Fruit fly (Drosophila melanogaster) whole organism, embryonic: ENCODE measurements around the gene Sec23.

Experiments used
- CG10267 ChIP-seq: fragments of 200-800 bp; sonication (Bioruptor generic); optimal IDR thresholded peaks from 2 replicates; lab custom pipeline; 2018; ENCODE audit warnings: missing biosample characterization, mild to moderate bottlenecking, missing genetic modification characterization, moderate library complexity
- CG10366 ChIP-seq: fragments of 200-800 bp; sonication (Bioruptor generic); IDR thresholded peaks from 2 replicates; pipeline ENCODE4 v1.3.6; 2022; ENCODE audit warnings: missing biosample characterization, missing genetic modification characterization
- CG10431 ChIP-seq: fragments of 200-800 bp; sonication (Bioruptor generic); optimal IDR thresholded peaks from 3 replicates; lab custom pipeline; 2018; ENCODE audit warnings: missing biosample characterization, mild to moderate bottlenecking, missing genetic modification characterization
- CG11085 ChIP-seq: fragments of 200-800 bp; sonication (Bioruptor generic); IDR thresholded peaks from 2 replicates; pipeline ENCODE4 v1.3.6; 2022; ENCODE audit warnings: missing biosample characterization, missing genetic modification characterization
- CG11456 ChIP-seq: fragments of 200-800 bp; sonication (Bioruptor generic); IDR thresholded peaks from 3 replicates; pipeline ENCODE4 v1.3.6; 2022; ENCODE audit warnings: missing biosample characterization, missing genetic modification characterization
- CG1233 ChIP-seq: fragments of 200-800 bp; sonication (Bioruptor generic); optimal IDR thresholded peaks from 4 replicates; lab custom pipeline; 2018; ENCODE audit warnings: missing biosample characterization, mild to moderate bottlenecking, missing genetic modification characterization
- CG14710 ChIP-seq: fragments of 200-800 bp; sonication (Bioruptor generic); optimal IDR thresholded peaks from 3 replicates; lab custom pipeline; 2019; ENCODE audit warnings: missing biosample characterization, mild to moderate bottlenecking, missing genetic modification characterization, moderate library complexity
- CG15073 ChIP-seq: fragments of 200-800 bp; sonication (Bioruptor generic); optimal IDR thresholded peaks from 2 replicates; lab custom pipeline; 2016; ENCODE audit warnings: missing biosample characterization, missing genetic modification characterization
- CG15696 ChIP-seq: fragments of 200-800 bp; sonication (Bioruptor generic); optimal IDR thresholded peaks from 2 replicates; lab custom pipeline; 2019; ENCODE audit warnings: missing biosample characterization, mild to moderate bottlenecking, missing genetic modification characterization, moderate library complexity
- CG2678 ChIP-seq: fragments of 200-800 bp; sonication (Bioruptor generic); optimal IDR thresholded peaks from 3 replicates; lab custom pipeline; 2019; ENCODE audit warnings: missing biosample characterization, mild to moderate bottlenecking, missing genetic modification characterization, moderate library complexity
- CG32767 ChIP-seq: fragments of 200-800 bp; sonication (Bioruptor generic); IDR thresholded peaks from 2 replicates; pipeline ENCODE4 v1.3.6; 2022; ENCODE audit warnings: missing biosample characterization, missing genetic modification characterization
- CG33557 ChIP-seq: fragments of 200-800 bp; sonication (Bioruptor generic); optimal IDR thresholded peaks from 2 replicates; lab custom pipeline; 2019; ENCODE audit warnings: missing biosample characterization, mild to moderate bottlenecking, missing genetic modification characterization, moderate library complexity
- CG3995 ChIP-seq: fragments of 200-800 bp; sonication (Bioruptor generic); optimal IDR thresholded peaks from 3 replicates; lab custom pipeline; 2016; ENCODE audit warnings: missing biosample characterization, missing genetic modification characterization
- CG4360 ChIP-seq: fragments of 200-800 bp; sonication (Bioruptor generic); IDR thresholded peaks from 2 replicates; pipeline ENCODE4 v1.3.6; 2022; ENCODE audit warnings: missing biosample characterization, missing genetic modification characterization
- CG43689 ChIP-seq: fragments of 200-800 bp; sonication (Bioruptor generic); IDR thresholded peaks from 2 replicates; pipeline ENCODE4 v1.3.6; 2022; ENCODE audit warnings: missing biosample characterization, missing genetic modification characterization
- CG9817 ChIP-seq: fragments of 200-800 bp; sonication (Bioruptor generic); optimal IDR thresholded peaks from 2 replicates; lab custom pipeline; 2018; ENCODE audit warnings: missing biosample characterization, mild to moderate bottlenecking, missing genetic modification characterization, moderate library complexity
- CTCF ChIP-seq: fragments of 200-800 bp; sonication (Bioruptor generic); optimal IDR thresholded peaks from 2 replicates; lab custom pipeline; 2017; ENCODE audit warnings: missing biosample characterization, mild to moderate bottlenecking, missing genetic modification characterization, moderate library complexity
- CrebB ChIP-seq: fragments of 200-800 bp; sonication (Bioruptor generic); optimal IDR thresholded peaks from 3 replicates; lab custom pipeline; 2018; ENCODE audit warnings: missing biosample characterization, mild to moderate bottlenecking, missing genetic modification characterization
- Dfd ChIP-seq, 2 experiments: fragments of >200 bp; optimal IDR thresholded peaks; 2 replicates each; lab custom pipeline; 2017; ENCODE audit warnings: missing biosample characterization in 2 of 2, missing genetic modification characterization in 2 of 2
- Drgx ChIP-seq: fragments of 200-800 bp; sonication (Bioruptor generic); IDR thresholded peaks from 2 replicates; pipeline ENCODE4 v1.3.6; 2022; ENCODE audit warnings: missing biosample characterization, missing genetic modification characterization
- GATAe ChIP-seq: fragments of 200-800 bp; sonication (Bioruptor generic); conservative IDR thresholded peaks from 2 replicates; pipeline ENCODE4 v1.3.6; 2022; ENCODE audit warnings: missing biosample characterization, missing genetic modification characterization
- Hey ChIP-seq: fragments of 200-800 bp; sonication (Bioruptor generic); optimal IDR thresholded peaks from 3 replicates; lab custom pipeline; 2018; ENCODE audit warnings: missing biosample characterization, mild to moderate bottlenecking, missing genetic modification characterization
- HmgD ChIP-seq: fragments of 200-800 bp; sonication (Bioruptor generic); optimal IDR thresholded peaks from 3 replicates; lab custom pipeline; 2016; ENCODE audit warnings: missing biosample characterization, missing genetic modification characterization
- Hr39 ChIP-seq: fragments of >200 bp; optimal IDR thresholded peaks from 2 replicates; lab custom pipeline; 2017
- Med ChIP-seq: fragments of 200-800 bp; sonication (Bioruptor generic); peaks from one replicate; lab custom pipeline; 2016; ENCODE audit warnings: missing biosample characterization, missing genetic modification characterization, mild to moderate bottlenecking, inconsistent platforms, moderate library complexity
- NC2β ChIP-seq: fragments of 200-800 bp; sonication (Bioruptor generic); optimal IDR thresholded peaks from 2 replicates; lab custom pipeline; 2016; ENCODE audit warnings: missing biosample characterization, missing genetic modification characterization
- NK7.1 ChIP-seq: fragments of 200-800 bp; sonication (Bioruptor generic); optimal IDR thresholded peaks from 3 replicates; lab custom pipeline; 2016; ENCODE audit warnings: missing biosample characterization, missing genetic modification characterization
- Neu2 ChIP-seq: fragments of 200-800 bp; sonication (Bioruptor generic); optimal IDR thresholded peaks from 3 replicates; lab custom pipeline; 2016; ENCODE audit warnings: missing biosample characterization, missing genetic modification characterization, borderline replicate concordance
- Pdp1 ChIP-seq, 2 experiments: fragments of 200-800 bp; sonication (Bioruptor generic); optimal IDR thresholded peaks; 3 replicates each; lab custom pipeline; 2016; ENCODE audit warnings: missing biosample characterization in 2 of 2, missing genetic modification characterization in 2 of 2, mild to moderate bottlenecking in 1 of 2, moderate library complexity in 1 of 2
- Rfx ChIP-seq: fragments of 200-800 bp; sonication (Bioruptor generic); IDR thresholded peaks from 2 replicates; pipeline ENCODE4 v1.3.6; 2022; ENCODE audit warnings: missing biosample characterization, missing genetic modification characterization
- Scr ChIP-seq: fragments of 200-800 bp; sonication (Bioruptor generic); IDR thresholded peaks from 2 replicates; pipeline ENCODE4 v1.3.6; 2022; ENCODE audit warnings: missing biosample characterization, missing genetic modification characterization; ENCODE audit not compliant: partially characterized antibody
- Sin3A ChIP-seq: fragments of >200 bp; optimal IDR thresholded peaks from 2 replicates; lab custom pipeline; 2018
- ap ChIP-seq: fragments of 200-800 bp; sonication (Bioruptor generic); IDR thresholded peaks from 2 replicates; pipeline ENCODE4 v1.3.6; 2022; ENCODE audit warnings: missing biosample characterization, missing genetic modification characterization
- corto ChIP-seq: fragments of 200-800 bp; sonication (Bioruptor generic); optimal IDR thresholded peaks from 2 replicates; lab custom pipeline; 2016; ENCODE audit warnings: missing biosample characterization, mild to moderate bottlenecking, missing genetic modification characterization, moderate library complexity
- disco-r ChIP-seq: fragments of 200-800 bp; sonication (Bioruptor generic); optimal IDR thresholded peaks from 2 replicates; lab custom pipeline; 2016; ENCODE audit warnings: missing biosample characterization, missing genetic modification characterization
- emc ChIP-seq: fragments of 200-800 bp; sonication (Bioruptor generic); optimal IDR thresholded peaks from 2 replicates; lab custom pipeline; 2016; ENCODE audit warnings: missing biosample characterization, missing genetic modification characterization
- en ChIP-seq: fragments of 200-800 bp; sonication (Bioruptor generic); optimal IDR thresholded peaks from 2 replicates; lab custom pipeline; 2016; ENCODE audit warnings: missing biosample characterization, missing genetic modification characterization
- eve ChIP-seq, 2 experiments: fragments of >200 bp; optimal IDR thresholded peaks; 2 replicates each; lab custom pipeline; 2017; ENCODE audit warnings: missing biosample characterization in 2 of 2, missing genetic modification characterization in 2 of 2
- ewg ChIP-seq: fragments of 200-800 bp; sonication (Bioruptor generic); optimal IDR thresholded peaks from 3 replicates; lab custom pipeline; 2017; ENCODE audit warnings: mild to moderate bottlenecking, missing biosample characterization, missing genetic modification reagents, missing genetic modification characterization
- gcm ChIP-seq: fragments of 200-800 bp; sonication (Bioruptor generic); optimal IDR thresholded peaks from 2 replicates; lab custom pipeline; 2019; ENCODE audit warnings: missing biosample characterization, mild to moderate bottlenecking, missing genetic modification characterization, moderate library complexity
- h ChIP-seq: fragments of >200 bp; optimal IDR thresholded peaks from 2 replicates; lab custom pipeline; 2017
- hb ChIP-seq: fragments of 200-800 bp; sonication (Bioruptor generic); IDR thresholded peaks from 3 replicates; pipeline ENCODE4 v1.3.6; 2022; ENCODE audit warnings: missing biosample characterization, missing genetic modification characterization; ENCODE audit not compliant: partially characterized antibody
- knrl ChIP-seq: fragments of 200-800 bp; sonication (Bioruptor generic); IDR thresholded peaks from 3 replicates; pipeline ENCODE4 v1.3.6; 2022; ENCODE audit warnings: missing biosample characterization, missing genetic modification characterization; ENCODE audit not compliant: partially characterized antibody
- lola ChIP-seq, 3 experiments: fragments of >200 bp in 2 of 3; fragments of 200-800 bp in 1 of 3; sonication (Bioruptor generic) in 1 of 3; optimal IDR thresholded peaks; 2 replicates each; lab custom pipeline; 2017 to 2019; ENCODE audit warnings: missing biosample characterization in 3 of 3, missing genetic modification characterization in 3 of 3, mild to moderate bottlenecking in 1 of 3, moderate library complexity in 1 of 3
- nom ChIP-seq: fragments of 200-800 bp; sonication (Bioruptor generic); optimal IDR thresholded peaks from 2 replicates; lab custom pipeline; 2017; ENCODE audit warnings: missing biosample characterization, missing genetic modification characterization, mild to moderate bottlenecking, moderate library complexity, missing genetic modification reagents
- salm ChIP-seq: fragments of 200-800 bp; sonication (Bioruptor generic); optimal IDR thresholded peaks from 2 replicates; lab custom pipeline; 2018; ENCODE audit warnings: missing biosample characterization, mild to moderate bottlenecking, missing genetic modification characterization
- sd ChIP-seq: fragments of 200-800 bp; sonication (Bioruptor generic); optimal IDR thresholded peaks from 3 replicates; lab custom pipeline; 2018; ENCODE audit warnings: missing biosample characterization, mild to moderate bottlenecking, missing genetic modification characterization, moderate library complexity
- sob ChIP-seq: fragments of 200-800 bp; sonication (Bioruptor generic); IDR thresholded peaks from 2 replicates; pipeline ENCODE4 v1.3.6; 2022; ENCODE audit warnings: missing biosample characterization, missing genetic modification characterization
- trh ChIP-seq: fragments of 200-800 bp; sonication (Bioruptor generic); optimal IDR thresholded peaks from 2 replicates; lab custom pipeline; 2016; ENCODE audit warnings: missing biosample characterization, missing genetic modification characterization
- tx ChIP-seq: fragments of 200-800 bp; sonication (Bioruptor generic); optimal IDR thresholded peaks from 2 replicates; lab custom pipeline; 2016; ENCODE audit warnings: missing biosample characterization, missing genetic modification characterization
- vvl ChIP-seq: fragments of 200-800 bp; sonication (Bioruptor generic); IDR thresholded peaks from 2 replicates; pipeline ENCODE4 v1.3.6; 2022; ENCODE audit warnings: missing biosample characterization, missing genetic modification characterization

Gene Sec23

dm6 chr3R:5672658-5673217 lies 23.9 kb downstream of the Sec23 start (continued):
- TF ChIP-seq ewg (GFP tag; lab: Kevin White, UChicago) (peak; percentile 63), lola (GFP tag; optimal IDR thresholded peaks at IDR 0.05; lab: Kevin White, UChicago) (peak in 1 of 3 experiments; percentile 44), CG1233 (GFP tag; lab: Kevin White, UChicago) (peak; percentile 89), CG11085 (GFP tag; lab: Robert Waterston, UW) (no peak), knrl (no peak), CG14710 (tag; lab: Kevin White, UChicago) (peak; percentile 72), Neu2 (GFP tag; lab: Kevin White, UChicago) (no peak), NK7.1 (GFP tag; lab: Kevin White, UChicago) (peak; percentile 71), gcm (peak; percentile 91), Pdp1 (GFP tag; optimal IDR thresholded peaks at IDR 0.05; lab: Kevin White, UChicago) (peak; percentile 30 to 83), CTCF (GFP tag; lab: Kevin White, UChicago) (peak; percentile 47), CG2678 (no peak), HmgD (GFP tag; lab: Kevin White, UChicago) (peak; percentile 11), CG4360 (peak; percentile 90), CG11456 (GFP tag; lab: Robert Waterston, UW) (no peak), Rfx (GFP tag; lab: Robert Waterston, UW) (peak; percentile 63; the same call in 1 of the 2 replicates), sob (GFP tag; lab: Robert Waterston, UW) (peak; percentile 50; the same call in 1 of the 2 replicates), NC2β (peak; percentile 76), CG9817 (tag; lab: Kevin White, UChicago) (no peak), CG15073 (GFP tag; lab: Kevin White, UChicago) (no peak), corto (GFP tag; lab: Kevin White, UChicago) (peak; percentile 31), GATAe (GFP tag; lab: Robert Waterston, UW) (no peak), trh (GFP tag; lab: Kevin White, UChicago) (peak; percentile 50), CG10431 (GFP tag; lab: Kevin White, UChicago) (peak; percentile 89), Sin3A (no peak), salm (tag; lab: Kevin White, UChicago) (peak; percentile 89), sd (tag; lab: Kevin White, UChicago) (no peak), Med (GFP tag; lab: Kevin White, UChicago) (peak; percentile 98), ap (GFP tag; lab: Robert Waterston, UW) (peak; percentile 9; the same call in 1 of the 2 replicates), hb (GFP tag; lab: Robert Waterston, UW) (no peak), disco-r (GFP tag; lab: Kevin White, UChicago) (peak; percentile 25), CG15696 (tag; lab: Kevin White, UChicago) (peak; percentile 80), CG3995 (no peak), CG33557 (GFP tag; lab: Kevin White, UChicago) (peak; percentile 89), emc (GFP tag; lab: Kevin White, UChicago) (no peak), Hr39 (lab: Kevin White, UChicago) (no peak), CG43689 (GFP tag; lab: Robert Waterston, UW) (no peak), Hey (peak; percentile 85), CG10267 (peak; percentile 44), Dfd (GFP tag; optimal IDR thresholded peaks at IDR 0.05; lab: Kevin White, UChicago) (no peak), CrebB (tag; lab: Kevin White, UChicago) (peak; percentile 92), Drgx (GFP tag; lab: Robert Waterston, UW) (peak; percentile 38; the same call in 1 of the 2 replicates), Scr (GFP tag; lab: Robert Waterston, UW) (peak; percentile 33), vvl (GFP tag; lab: Robert Waterston, UW) (peak; percentile 72; the same call in 1 of the 2 replicates), en (GFP tag; lab: Kevin White, UChicago) (peak; percentile 47), h (lab: Kevin White, UChicago) (no peak), tx (GFP tag; lab: Kevin White, UChicago) (no peak), eve (GFP tag; optimal IDR thresholded peaks at IDR 0.05; lab: Kevin White, UChicago) (no peak), CG10366 (GFP tag; lab: Robert Waterston, UW) (no peak; the same call in 1 of the 2 replicates), nom (GFP tag; lab: Kevin White, UChicago) (no peak), CG32767 (peak; percentile 48; the same call in 1 of the 2 replicates)
